Worm (Caenorhabditis elegans): Measurements from ENCODE around the gene F08F3.6.

DNA sequence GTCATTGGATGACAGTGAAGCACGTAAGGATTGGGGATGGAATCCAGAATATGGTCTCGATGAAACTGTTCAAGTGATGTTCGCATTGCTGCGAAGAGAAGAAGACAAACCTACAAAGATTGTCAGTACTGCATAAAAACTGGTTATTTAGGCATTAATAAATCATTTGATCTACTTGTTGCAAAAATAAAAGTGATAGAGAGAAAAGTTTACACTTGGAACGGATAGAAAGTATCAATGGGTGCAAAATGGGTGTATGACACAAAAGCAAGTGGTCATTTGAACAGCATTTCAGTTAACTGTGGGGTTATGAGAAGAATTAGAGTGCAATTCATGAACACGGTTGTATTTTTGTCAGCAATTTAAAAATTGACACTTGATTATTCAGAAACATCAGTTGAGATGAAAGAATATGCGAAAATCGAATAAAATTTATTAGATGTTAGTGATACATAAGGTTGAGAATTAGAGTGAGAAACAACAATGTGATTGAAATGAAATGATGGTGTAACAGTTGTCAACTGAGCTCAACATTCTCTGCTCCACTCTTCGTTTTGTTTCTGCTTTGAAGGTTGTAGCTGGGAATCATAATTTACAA is 7.0 kb downstream of the F08F3.6 start, which contains the start of gene F08F3.10:
- no peak for TF ChIP-seq cog-1 (tag; optimal IDR thresholded peaks at IDR 0.05)
- no peak for TF ChIP-seq tab-1 (GFP tag; IDR thresholded peaks at IDR 0.05)
- no peak for TF ChIP-seq flt-1 (GFP tag; IDR thresholded peaks at IDR 0.05)
- no peak for TF ChIP-seq T22C8.4 (GFP tag; IDR thresholded peaks at IDR 0.05)
- no peak for TF ChIP-seq med-1 (GFP tag; optimal IDR thresholded peaks at IDR 0.05; ENCODE audit: insufficient read depth)

All from whole organism, midembryonic.